Fruit fly (Drosophila melanogaster) whole organism, embryonic: Measurements from ENCODE around the gene Cow.
A peak's percentile ranks its signal among the peaks of the same experiment; 100 is the strongest.

ENCODE experiments used
- B-H1 ChIP-seq: fragments of 200-800 bp; sonication (Bioruptor generic); IDR thresholded peaks from 3 replicates; pipeline ENCODE4 v1.3.6; 2022; ENCODE audit warnings: missing biosample characterization, missing genetic modification characterization
- Bteb2 ChIP-seq: fragments of 200-800 bp; sonication (Bioruptor generic); optimal IDR thresholded peaks from 2 replicates; lab custom pipeline; 2016; ENCODE audit warnings: missing biosample characterization, missing genetic modification characterization
- CG10147 ChIP-seq: fragments of 200-800 bp; sonication (Bioruptor generic); optimal IDR thresholded peaks from 2 replicates; lab custom pipeline; 2019; ENCODE audit warnings: missing biosample characterization, mild to moderate bottlenecking, missing genetic modification characterization, moderate library complexity
- CG10959 ChIP-seq: fragments of 200-800 bp; sonication (Bioruptor generic); IDR thresholded peaks from 2 replicates; pipeline ENCODE4 v1.3.6; 2022; ENCODE audit warnings: missing biosample characterization, missing genetic modification characterization
- CG11504 ChIP-seq: fragments of 200-800 bp; sonication (Bioruptor generic); optimal IDR thresholded peaks from 3 replicates; lab custom pipeline; 2019; ENCODE audit warnings: missing biosample characterization, mild to moderate bottlenecking, missing genetic modification characterization, moderate library complexity
- CG13775 ChIP-seq: fragments of 200-800 bp; sonication (Bioruptor generic); optimal IDR thresholded peaks from 3 replicates; lab custom pipeline; 2017; ENCODE audit warnings: missing biosample characterization, mild to moderate bottlenecking, missing genetic modification characterization
- CG14014 ChIP-seq: fragments of 200-800 bp; sonication (Bioruptor generic); IDR thresholded peaks from 2 replicates; pipeline ENCODE4 v1.3.6; 2022; ENCODE audit warnings: missing biosample characterization, missing genetic modification characterization
- CG15696 ChIP-seq: fragments of 200-800 bp; sonication (Bioruptor generic); optimal IDR thresholded peaks from 2 replicates; lab custom pipeline; 2019; ENCODE audit warnings: missing biosample characterization, mild to moderate bottlenecking, missing genetic modification characterization, moderate library complexity
- CG1602 ChIP-seq: fragments of 200-800 bp; sonication (Bioruptor generic); optimal IDR thresholded peaks from 3 replicates; lab custom pipeline; 2016; ENCODE audit warnings: missing biosample characterization, missing genetic modification characterization
- CG16815 ChIP-seq: fragments of 200-800 bp; sonication (Bioruptor generic); optimal IDR thresholded peaks from 3 replicates; lab custom pipeline; 2017; ENCODE audit warnings: missing biosample characterization, mild to moderate bottlenecking, missing genetic modification characterization
- CG17186 ChIP-seq: fragments of 200-800 bp; sonication (Bioruptor generic); optimal IDR thresholded peaks from 3 replicates; lab custom pipeline; 2017; ENCODE audit warnings: missing biosample characterization, missing genetic modification reagents, missing genetic modification characterization
- CG17829 ChIP-seq: fragments of 200-800 bp; optimal IDR thresholded peaks from 2 replicates; lab custom pipeline; 2019; ENCODE audit warnings: missing biosample characterization, mild to moderate bottlenecking, missing genetic modification characterization, moderate library complexity
- CG2120 ChIP-seq: fragments of 200-800 bp; sonication (Bioruptor generic); optimal IDR thresholded peaks from 3 replicates; lab custom pipeline; 2016; ENCODE audit warnings: missing biosample characterization, missing genetic modification characterization
- CG2199 ChIP-seq: fragments of 200-800 bp; sonication (Bioruptor generic); IDR thresholded peaks from 3 replicates; pipeline ENCODE4 v1.3.6; 2022; ENCODE audit warnings: missing biosample characterization, missing genetic modification characterization
- CG2889 ChIP-seq: fragments of 200-800 bp; sonication (Bioruptor generic); IDR thresholded peaks from 3 replicates; pipeline ENCODE4 v1.3.6; 2022; ENCODE audit warnings: missing biosample characterization, missing genetic modification characterization
- CG31224 ChIP-seq: fragments of 200-800 bp; sonication (Bioruptor generic); IDR thresholded peaks from 2 replicates; pipeline ENCODE4 v1.3.6; 2022; ENCODE audit warnings: missing biosample characterization, missing genetic modification characterization
- CG34422 ChIP-seq: fragments of 200-800 bp; sonication (Bioruptor generic); IDR thresholded peaks from 3 replicates; pipeline ENCODE4 v1.3.6; 2022; ENCODE audit warnings: missing biosample characterization, missing genetic modification characterization
- CG7928 ChIP-seq: fragments of 200-800 bp; sonication (Bioruptor generic); optimal IDR thresholded peaks from 2 replicates; lab custom pipeline; 2017; ENCODE audit warnings: missing biosample characterization, mild to moderate bottlenecking, missing genetic modification characterization
- CG8944 ChIP-seq: fragments of 200-800 bp; sonication (Bioruptor generic); optimal IDR thresholded peaks from 3 replicates; lab custom pipeline; 2016; ENCODE audit warnings: missing biosample characterization, missing genetic modification characterization
- Dek ChIP-seq: fragments of 200-800 bp; sonication (Bioruptor generic); optimal IDR thresholded peaks from 3 replicates; lab custom pipeline; 2019; ENCODE audit warnings: missing biosample characterization, mild to moderate bottlenecking, missing genetic modification characterization, moderate library complexity
- Dip3 ChIP-seq: fragments of 200-800 bp; sonication (Bioruptor generic); optimal IDR thresholded peaks from 3 replicates; lab custom pipeline; 2016; ENCODE audit warnings: missing biosample characterization, missing genetic modification characterization
- Ets65A ChIP-seq: fragments of 200-800 bp; sonication (Bioruptor generic); peaks from one replicate; lab custom pipeline; 2016; ENCODE audit warnings: missing biosample characterization, missing genetic modification characterization
- MESR4 ChIP-seq: fragments of 200-800 bp; sonication (Bioruptor generic); optimal IDR thresholded peaks from 2 replicates; lab custom pipeline; 2018; ENCODE audit warnings: missing biosample characterization, mild to moderate bottlenecking, missing genetic modification characterization, moderate library complexity
- Mrtf ChIP-seq: fragments of 200-800 bp; sonication (Bioruptor generic); IDR thresholded peaks from 3 replicates; pipeline ENCODE4 v1.3.6; 2022; ENCODE audit warnings: missing biosample characterization, missing genetic modification characterization
- Opbp ChIP-seq: fragments of 200-800 bp; sonication (Bioruptor generic); IDR thresholded peaks from 3 replicates; pipeline ENCODE4 v1.3.6; 2022; ENCODE audit warnings: missing biosample characterization, missing genetic modification characterization; ENCODE audit not compliant: partially characterized antibody
- Sox100B ChIP-seq: fragments of 200-800 bp; sonication (Bioruptor generic); optimal IDR thresholded peaks from 3 replicates; lab custom pipeline; 2018; ENCODE audit warnings: missing biosample characterization, mild to moderate bottlenecking, missing genetic modification characterization
- Ssrp ChIP-seq: fragments of 200-800 bp; sonication (Bioruptor generic); optimal IDR thresholded peaks from 2 replicates; lab custom pipeline; 2018; ENCODE audit warnings: missing biosample characterization, mild to moderate bottlenecking, missing genetic modification characterization, moderate library complexity
- Vsx1 ChIP-seq: fragments of 200-800 bp; sonication (Bioruptor generic); optimal IDR thresholded peaks from 2 replicates; lab custom pipeline; 2017; ENCODE audit warnings: missing biosample characterization, mild to moderate bottlenecking, missing genetic modification characterization, missing genetic modification reagents
- amos ChIP-seq: fragments of 200-800 bp; sonication (Bioruptor generic); IDR thresholded peaks from 2 replicates; pipeline ENCODE4 v1.3.6; 2022; ENCODE audit warnings: missing biosample characterization, missing genetic modification characterization; ENCODE audit not compliant: partially characterized antibody
- chinmo ChIP-seq: fragments of 200-800 bp; sonication (Bioruptor generic); IDR thresholded peaks from 4 replicates; pipeline ENCODE4 v1.3.6; 2022; ENCODE audit warnings: missing biosample characterization, missing genetic modification characterization; ENCODE audit not compliant: partially characterized antibody
- gem ChIP-seq: fragments of 200-800 bp; sonication (Bioruptor generic); optimal IDR thresholded peaks from 2 replicates; lab custom pipeline; 2019; ENCODE audit warnings: missing biosample characterization, mild to moderate bottlenecking, missing genetic modification characterization, moderate library complexity
- h ChIP-seq: fragments of >200 bp; optimal IDR thresholded peaks from 2 replicates; lab custom pipeline; 2017
- her ChIP-seq: fragments of 200-800 bp; sonication (Bioruptor generic); optimal IDR thresholded peaks from 2 replicates; lab custom pipeline; 2016; ENCODE audit warnings: missing biosample characterization, missing genetic modification characterization
- inv ChIP-seq: fragments of 200-800 bp; sonication (Bioruptor generic); IDR thresholded peaks from 2 replicates; pipeline ENCODE4 v1.3.6; 2022; ENCODE audit warnings: missing biosample characterization, missing genetic modification characterization; ENCODE audit not compliant: partially characterized antibody
- klu ChIP-seq: fragments of 200-800 bp; sonication (Bioruptor generic); IDR thresholded peaks from 2 replicates; pipeline ENCODE4 v1.3.6; 2022; ENCODE audit warnings: missing biosample characterization, missing genetic modification characterization
- lab ChIP-seq: fragments of 200-800 bp; sonication (Bioruptor generic); optimal IDR thresholded peaks from 3 replicates; lab custom pipeline; 2017; ENCODE audit warnings: missing biosample characterization, missing genetic modification characterization, mild to moderate bottlenecking, moderate library complexity, missing genetic modification reagents
- mirr ChIP-seq: fragments of 200-800 bp; sonication (Bioruptor generic); optimal IDR thresholded peaks from 3 replicates; lab custom pipeline; 2018; ENCODE audit warnings: missing biosample characterization, mild to moderate bottlenecking, missing genetic modification characterization
- mld ChIP-seq: fragments of 200-800 bp; sonication (Bioruptor generic); IDR thresholded peaks from 3 replicates; pipeline ENCODE4 v1.3.6; 2022; ENCODE audit warnings: missing biosample characterization, missing genetic modification characterization; ENCODE audit not compliant: partially characterized antibody
- pita ChIP-seq: fragments of 200-800 bp; sonication (Bioruptor generic); optimal IDR thresholded peaks from 2 replicates; lab custom pipeline; 2017; ENCODE audit warnings: missing biosample characterization, mild to moderate bottlenecking, missing genetic modification characterization
- ranshi ChIP-seq: fragments of 200-800 bp; sonication (Bioruptor generic); IDR thresholded peaks from 2 replicates; pipeline ENCODE4 v1.3.6; 2022; ENCODE audit warnings: missing biosample characterization, missing genetic modification characterization
- salm ChIP-seq: fragments of 200-800 bp; sonication (Bioruptor generic); optimal IDR thresholded peaks from 2 replicates; lab custom pipeline; 2018; ENCODE audit warnings: missing biosample characterization, mild to moderate bottlenecking, missing genetic modification characterization
- scrt ChIP-seq: fragments of 200-800 bp; sonication (Bioruptor generic); optimal IDR thresholded peaks from 2 replicates; lab custom pipeline; 2018; ENCODE audit warnings: missing biosample characterization, mild to moderate bottlenecking, missing genetic modification characterization, moderate library complexity
- slbo ChIP-seq: fragments of 200-800 bp; sonication (Bioruptor generic); IDR thresholded peaks from 2 replicates; pipeline ENCODE4 v1.3.6; 2022; ENCODE audit warnings: missing biosample characterization, missing genetic modification characterization
- sna ChIP-seq: fragments of 200-800 bp; sonication (Bioruptor generic); IDR thresholded peaks from 2 replicates; pipeline ENCODE4 v1.3.6; 2022; ENCODE audit warnings: missing biosample characterization, missing genetic modification characterization; ENCODE audit not compliant: partially characterized antibody
- stc ChIP-seq: fragments of 200-800 bp; sonication (Bioruptor generic); IDR thresholded peaks from 2 replicates; pipeline ENCODE4 v1.3.6; 2022; ENCODE audit warnings: missing biosample characterization, missing genetic modification characterization
- sug ChIP-seq: fragments of 200-800 bp; optimal IDR thresholded peaks from 2 replicates; lab custom pipeline; 2019; ENCODE audit warnings: missing biosample characterization, mild to moderate bottlenecking, missing genetic modification characterization, moderate library complexity
- tll ChIP-seq, 2 experiments: fragments of 200-800 bp in 1 of 2; fragments of >200 bp in 1 of 2; sonication (Bioruptor generic) in 1 of 2; optimal IDR thresholded peaks; 2 replicates each; lab custom pipeline; 2017 to 2019; ENCODE audit warnings: missing biosample characterization in 2 of 2, missing genetic modification characterization in 2 of 2, mild to moderate bottlenecking in 1 of 2, moderate library complexity in 1 of 2
- ttk ChIP-seq: fragments of 200-800 bp; sonication (Bioruptor generic); IDR thresholded peaks from 2 replicates; pipeline ENCODE4 v2.1.2; 2022; ENCODE audit warnings: missing biosample characterization, missing genetic modification characterization
- vvl ChIP-seq: fragments of 200-800 bp; sonication (Bioruptor generic); IDR thresholded peaks from 2 replicates; pipeline ENCODE4 v1.3.6; 2022; ENCODE audit warnings: missing biosample characterization, missing genetic modification characterization
- zfh2 ChIP-seq: fragments of 200-800 bp; sonication (Bioruptor generic); optimal IDR thresholded peaks from 2 replicates; lab custom pipeline; 2016; ENCODE audit warnings: missing biosample characterization, missing genetic modification characterization

The Cow gene

dm6 chr3R:23067209-23067826, 45.2 kb downstream of the Cow start, which contains the start of gene CG17111 (continued):
- TF ChIP-seq ttk (GFP tag; lab: Robert Waterston, UW) (0 out of 2 replicates have a peak, but pooled peaks have one; percentile 35), Ets65A (peak; percentile 68), lab (peak; percentile 45), Dip3 (no peak), CG7928 (GFP tag; lab: Kevin White, UChicago) (no peak), CG31224 (GFP tag; lab: Robert Waterston, UW) (no peak), CG8944 (no peak), chinmo (GFP tag; lab: Robert Waterston, UW) (no peak), MESR4 (GFP tag; lab: Kevin White, UChicago) (no peak), Opbp (no peak), scrt (GFP tag; lab: Kevin White, UChicago) (no peak), ranshi (no peak), CG13775 (GFP tag; lab: Kevin White, UChicago) (no peak), CG17829 (tag; lab: Kevin White, UChicago) (no peak), inv (no peak), slbo (GFP tag; lab: Robert Waterston, UW) (0 out of 2 replicates have a peak, but pooled peaks have one; percentile 11), CG14014 (GFP tag; lab: Robert Waterston, UW) (no peak), gem (tag; lab: Kevin White, UChicago) (peak; percentile 72), Ssrp (tag; lab: Kevin White, UChicago) (no peak), CG16815 (GFP tag; lab: Kevin White, UChicago) (no peak), tll (GFP tag; optimal IDR thresholded peaks at IDR 0.05; lab: Kevin White, UChicago) (no peak), CG2889 (no peak), CG1602 (GFP tag; lab: Kevin White, UChicago) (peak; percentile 28), stc (GFP tag; lab: Robert Waterston, UW) (no peak), h (lab: Kevin White, UChicago) (no peak), CG10959 (GFP tag; lab: Robert Waterston, UW) (no peak), CG34422 (GFP tag; lab: Robert Waterston, UW) (no peak), CG2199 (GFP tag; lab: Robert Waterston, UW) (no peak), Bteb2 (GFP tag; lab: Kevin White, UChicago) (no peak), CG10147 (GFP tag; lab: Kevin White, UChicago) (peak; percentile 37), her (GFP tag; lab: Kevin White, UChicago) (no peak), sug (tag; lab: Kevin White, UChicago) (no peak), vvl (GFP tag; lab: Robert Waterston, UW) (peak; percentile 44), pita (GFP tag; lab: Kevin White, UChicago) (no peak), CG15696 (no peak), CG17186 (GFP tag; lab: Kevin White, UChicago) (no peak), sna (GFP tag; lab: Robert Waterston, UW) (no peak), klu (GFP tag; lab: Robert Waterston, UW) (no peak), salm (tag; lab: Kevin White, UChicago) (no peak), Dek (tag; lab: Kevin White, UChicago) (peak; percentile 4), Vsx1 (GFP tag; lab: Kevin White, UChicago) (no peak), zfh2 (GFP tag; lab: Kevin White, UChicago) (no peak), amos (GFP tag; lab: Robert Waterston, UW) (no peak), Mrtf (GFP tag; lab: Robert Waterston, UW) (no peak), CG2120 (no peak), mirr (GFP tag; lab: Kevin White, UChicago) (no peak), mld (GFP tag; lab: Robert Waterston, UW) (no peak), CG11504 (tag; lab: Kevin White, UChicago) (peak; percentile 78), Sox100B (no peak), B-H1 (GFP tag; lab: Robert Waterston, UW) (no peak)
